Worm (Caenorhabditis elegans): ENCODE measurements around the gene F56D2.8.
A peak's percentile ranks its signal among the peaks of the same experiment; 100 is the strongest.

Gene F56D2.8

DNA sequence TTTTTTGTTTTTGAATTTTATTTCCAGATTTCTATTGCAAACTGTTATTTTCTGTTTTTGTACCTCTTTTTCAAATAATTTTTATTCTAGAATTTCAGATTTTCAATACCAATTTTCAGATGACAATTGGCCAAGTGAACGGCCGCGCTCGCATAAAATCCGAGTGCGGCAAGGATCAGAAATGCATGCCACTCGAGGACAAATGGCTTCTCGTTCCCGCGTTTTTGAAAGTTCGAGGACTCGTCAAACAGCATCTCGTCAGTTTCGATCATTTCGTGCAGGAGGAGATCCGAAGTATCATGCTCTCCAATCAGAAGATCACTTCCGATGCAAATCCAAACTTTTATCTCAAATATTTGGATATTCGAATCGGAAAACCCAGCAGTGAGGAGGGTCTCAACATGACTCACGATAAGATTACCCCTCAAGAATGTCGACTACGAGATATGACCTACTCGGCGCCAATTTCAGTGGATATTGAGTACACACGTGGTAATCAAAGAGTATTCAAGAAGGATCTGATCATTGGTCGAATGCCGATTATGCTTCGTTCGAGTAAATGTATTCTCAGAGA lies 25.3 kb downstream of the F56D2.8 start, which contains the start of gene rpc-2:
Gene rpc-2 (plus strand): TSS at position 120 of the 574 bp plus-strand sequence.
- TF ChIP-seq lsy-2 (tag; optimal IDR thresholded peaks at IDR 0.05) = no peak
- TF ChIP-seq ama-1 (optimal IDR thresholded peaks at IDR 0.05) = peak; percentile 31

DNA sequence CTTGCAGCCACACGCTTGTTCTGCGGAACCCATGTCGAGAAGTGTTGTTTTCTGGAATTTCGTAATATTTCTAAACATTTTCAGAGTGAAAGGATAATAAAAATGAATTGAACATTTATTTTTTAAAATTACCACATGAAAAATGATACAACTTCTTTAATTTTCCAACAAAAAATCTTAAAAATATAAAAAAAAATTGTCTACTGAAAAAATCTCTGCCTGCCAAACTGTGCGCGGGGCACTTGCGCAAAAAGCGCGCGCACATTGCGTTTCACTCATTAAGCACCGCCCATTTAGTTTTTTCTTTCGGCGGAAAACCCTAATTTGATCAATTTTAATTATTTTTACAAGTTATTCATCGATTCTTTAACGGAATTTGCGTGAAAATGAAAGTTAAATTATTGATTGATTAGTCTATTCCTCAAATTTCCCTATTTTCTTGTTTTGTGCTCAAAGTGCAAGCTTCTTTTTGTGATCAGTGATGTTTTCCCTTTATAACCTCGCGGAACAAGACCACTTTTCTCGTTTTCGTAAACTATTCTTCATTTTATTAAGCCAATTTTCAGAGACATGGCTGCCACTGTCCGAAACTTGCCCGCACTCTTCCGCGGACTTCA lies 27.7 kb downstream of the F56D2.8 start, which contains the start of the genes nmad-1 and hach-1:
Gene nmad-1 (minus strand): TSS at position 51 of the 617 bp plus-strand sequence.
Gene hach-1 (plus strand): TSS at position 567 of the 617 bp plus-strand sequence.
- TF ChIP-seq sem-4 (tag; optimal IDR thresholded peaks at IDR 0.05) (peak; percentile 88), nhr-21 (tag; optimal IDR thresholded peaks at IDR 0.05) (peak; percentile 14), unc-55 (GFP tag; optimal IDR thresholded peaks at IDR 0.05) (peak; percentile 77), ztf-1 (GFP tag; conservative IDR thresholded peaks at IDR 0.05) (no peak), fos-1 (tag; optimal IDR thresholded peaks at IDR 0.05) (peak; percentile 28), blmp-1 (tag; optimal IDR thresholded peaks at IDR 0.05; ENCODE audit: insufficient read depth) (peak; percentile 39), lin-13 (GFP tag; optimal IDR thresholded peaks at IDR 0.05) (peak; percentile 61), lin-11 (tag; optimal IDR thresholded peaks at IDR 0.05) (peak; percentile 58), skn-1 (tag; optimal IDR thresholded peaks at IDR 0.05) (peak; percentile 76), gmeb-1 (tag; optimal IDR thresholded peaks at IDR 0.05) (peak; percentile 79), snpc-4 (tag; optimal IDR thresholded peaks at IDR 0.05) (peak; percentile 47), F13H6.1 (tag; optimal IDR thresholded peaks at IDR 0.05) (peak; percentile 85), C34F6.9 (tag; optimal IDR thresholded peaks at IDR 0.05) (peak; percentile 52), nhr-129 (tag; optimal IDR thresholded peaks at IDR 0.05) (peak; percentile 27), nhr-25 (tag; optimal IDR thresholded peaks at IDR 0.05) (peak; percentile 70), zag-1 (tag; optimal IDR thresholded peaks at IDR 0.05) (no peak), lsy-2 (tag; optimal IDR thresholded peaks at IDR 0.05) (peak; percentile 20 to 85), elt-3 (tag; optimal IDR thresholded peaks at IDR 0.05) (no peak), mab-5 (tag; optimal IDR thresholded peaks at IDR 0.05) (peak; percentile 69), nhr-77 (tag; optimal IDR thresholded peaks at IDR 0.05) (no peak), R02D3.7 (tag; optimal IDR thresholded peaks at IDR 0.05) (no peak), crh-2 (tag; optimal IDR thresholded peaks at IDR 0.05) (peak; percentile 40), sma-3 (GFP tag; optimal IDR thresholded peaks at IDR 0.05) (peak; percentile 85), egl-27 (tag; optimal IDR thresholded peaks at IDR 0.05) (no peak), sma-9 (GFP tag; optimal IDR thresholded peaks at IDR 0.05) (peak; percentile 87), sma-9 (tag; optimal IDR thresholded peaks at IDR 0.05) (no peak), nhr-11 (tag; optimal IDR thresholded peaks at IDR 0.05) (peak; percentile 10), ztf-4 (tag; optimal IDR thresholded peaks at IDR 0.05) (peak; percentile 56)

DNA sequence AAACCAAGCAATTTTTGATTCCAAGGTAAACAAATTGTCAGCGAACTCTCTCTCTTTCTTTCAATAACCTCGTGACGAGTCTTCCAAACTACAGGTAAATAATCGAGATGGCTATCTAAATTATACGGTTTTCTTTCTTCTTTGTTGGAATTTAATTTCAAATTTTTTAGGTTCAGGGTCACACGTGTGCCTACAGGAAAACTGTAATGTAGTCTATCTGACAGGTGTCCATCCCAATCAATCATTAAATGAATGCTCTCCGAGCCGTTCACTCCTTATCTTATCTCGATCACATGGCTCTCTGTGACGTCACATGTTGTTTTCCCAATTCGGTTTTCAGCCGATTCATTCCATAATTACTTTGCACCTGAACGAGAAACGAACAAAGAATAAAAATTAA lies 29.6 kb downstream of the F56D2.8 start:
- peak; percentile 36 for TF ChIP-seq crh-2 (tag; optimal IDR thresholded peaks at IDR 0.05)
- TF ChIP-seq mab-5 (tag; optimal IDR thresholded peaks at IDR 0.05) = no peak
- no peak for TF ChIP-seq alr-1 (tag; optimal IDR thresholded peaks at IDR 0.05)
- no peak for TF ChIP-seq skn-1 (tag; optimal IDR thresholded peaks at IDR 0.05)
- TF ChIP-seq ama-1 (optimal IDR thresholded peaks at IDR 0.05) = peak; percentile 46
- TF ChIP-seq mbf-1 (tag; optimal IDR thresholded peaks at IDR 0.05) = no peak
- no peak for TF ChIP-seq egl-27 (tag; optimal IDR thresholded peaks at IDR 0.05)
- TF ChIP-seq fos-1 (tag; optimal IDR thresholded peaks at IDR 0.05) = no peak
- TF ChIP-seq nhr-237 (tag; optimal IDR thresholded peaks at IDR 0.05) = no peak
- TF ChIP-seq blmp-1 (tag; optimal IDR thresholded peaks at IDR 0.05; ENCODE audit: insufficient read depth) = no peak
- TF ChIP-seq lin-13 (GFP tag; optimal IDR thresholded peaks at IDR 0.05) = no peak
- TF ChIP-seq ceh-82 (tag; optimal IDR thresholded peaks at IDR 0.05) = no peak
- no peak for TF ChIP-seq unc-55 (GFP tag; optimal IDR thresholded peaks at IDR 0.05)
- no peak for TF ChIP-seq aly-2 (tag; optimal IDR thresholded peaks at IDR 0.05)
- no peak for TF ChIP-seq ZK546.5 (tag; optimal IDR thresholded peaks at IDR 0.05)
- TF ChIP-seq elt-1 (tag; optimal IDR thresholded peaks at IDR 0.05) = no peak
- TF ChIP-seq peb-1 (tag; optimal IDR thresholded peaks at IDR 0.05) = no peak
- TF ChIP-seq ceh-16 (tag; optimal IDR thresholded peaks at IDR 0.05) = no peak
- no peak for TF ChIP-seq snpc-4 (tag; optimal IDR thresholded peaks at IDR 0.05)
- no peak for TF ChIP-seq nhr-6 (tag; optimal IDR thresholded peaks at IDR 0.05)
- no peak for TF ChIP-seq nhr-12 (tag; optimal IDR thresholded peaks at IDR 0.05)
- no peak for TF ChIP-seq R02D3.7 (tag; optimal IDR thresholded peaks at IDR 0.05)
- TF ChIP-seq nhr-25 (tag; optimal IDR thresholded peaks at IDR 0.05) = peak; percentile 62
- TF ChIP-seq nhr-10 (tag; optimal IDR thresholded peaks at IDR 0.05) = no peak
- no peak for TF ChIP-seq F13H6.1 (tag; optimal IDR thresholded peaks at IDR 0.05)
- no peak for TF ChIP-seq ztf-11 (tag; optimal IDR thresholded peaks at IDR 0.05)
- peak; percentile 16 for TF ChIP-seq C34F6.9 (tag; optimal IDR thresholded peaks at IDR 0.05)
- TF ChIP-seq nhr-21 (tag; optimal IDR thresholded peaks at IDR 0.05) = no peak
- TF ChIP-seq sma-3 (GFP tag; optimal IDR thresholded peaks at IDR 0.05) = no peak
- TF ChIP-seq dmd-4 (tag; optimal IDR thresholded peaks at IDR 0.05) = no peak
- no peak for TF ChIP-seq nhr-11 (tag; optimal IDR thresholded peaks at IDR 0.05)
